Worm (Caenorhabditis elegans) whole organism, L4 larva: ENCODE results near the gene srh-298.

Experiments used
- D1046.2 ChIP-seq: fragments of 200-800 bp; sonication (Bioruptor generic); IDR thresholded peaks from 2 replicates; pipeline ENCODE4 v1.3.6; 2022; ENCODE audit warnings: missing genetic modification characterization, missing compliant biosample characterization
- F10B5.3 ChIP-seq: sonication (generic microtip); optimal IDR thresholded peaks from 2 replicates; lab custom pipeline; 2016; ENCODE audit warnings: mild to moderate bottlenecking, missing genetic modification characterization, missing compliant biosample characterization
- F26F4.8 ChIP-seq: fragments of 200-800 bp; sonication (Bioruptor generic); conservative IDR thresholded peaks from 2 replicates; pipeline ENCODE4 v1.3.6; 2022; ENCODE audit warnings: missing genetic modification characterization, missing compliant biosample characterization
- R02D3.7 ChIP-seq: fragments of 150-350 bp; sonication (generic microtip); optimal IDR thresholded peaks from 3 replicates; lab custom pipeline; 2014; ENCODE audit warnings: missing biosample characterization, missing genetic modification characterization
- Y48G9A.11 ChIP-seq: fragments of 200-800 bp; sonication (Bioruptor generic); IDR thresholded peaks from 2 replicates; pipeline ENCODE4 v1.3.6; 2022; ENCODE audit warnings: missing genetic modification reagents, missing genetic modification characterization, missing compliant biosample characterization
- Y5F2A.4 ChIP-seq: fragments of 200-800 bp; sonication (Bioruptor generic); optimal IDR thresholded peaks from 2 replicates; lab custom pipeline; 2018; ENCODE audit warnings: mild to moderate bottlenecking, missing genetic modification characterization, missing compliant biosample characterization
- Y75B8A.6 ChIP-seq: fragments of 200-800 bp; sonication (Bioruptor generic); IDR thresholded peaks from 2 replicates; pipeline ENCODE4 v1.3.6; 2022; ENCODE audit warnings: missing genetic modification reagents, missing genetic modification characterization, missing compliant biosample characterization
- ZK546.5 ChIP-seq, 2 experiments: sonication (generic microtip); optimal IDR thresholded peaks; 2 replicates each; lab custom pipeline; 2017; ENCODE audit warnings: missing biosample characterization in 2 of 2, missing genetic modification characterization in 2 of 2
- aha-1 ChIP-seq: fragments of 150-350 bp; peaks from one replicate; lab custom pipeline; 2014; ENCODE audit warnings: missing biosample characterization, missing genetic modification characterization
- aly-2 ChIP-seq: sonication (generic microtip); optimal IDR thresholded peaks from 2 replicates; lab custom pipeline; 2018; ENCODE audit warnings: missing biosample characterization, missing genetic modification characterization
- ceh-20 ChIP-seq: fragments of 200-800 bp; sonication (Bioruptor generic); IDR thresholded peaks from 2 replicates; pipeline ENCODE4 v1.3.6; 2022; ENCODE audit warnings: missing genetic modification reagents, missing genetic modification characterization, missing compliant biosample characterization
- ceh-62 ChIP-seq: sonication (generic microtip); optimal IDR thresholded peaks from 2 replicates; lab custom pipeline; 2017; ENCODE audit warnings: missing biosample characterization, missing genetic modification characterization
- ceh-82 ChIP-seq: sonication (generic microtip); optimal IDR thresholded peaks from 2 replicates; lab custom pipeline; 2017; ENCODE audit warnings: missing biosample characterization, missing genetic modification characterization
- ctbp-1 ChIP-seq: fragments of 200-800 bp; sonication (Bioruptor generic); IDR thresholded peaks from 2 replicates; pipeline ENCODE4 v1.3.6; 2022; ENCODE audit warnings: missing genetic modification reagents, missing genetic modification characterization, missing compliant biosample characterization
- daf-12 ChIP-seq: fragments of 150-350 bp; optimal IDR thresholded peaks from 2 replicates; lab custom pipeline; 2014; ENCODE audit warnings: missing biosample characterization, missing genetic modification reagents, missing genetic modification characterization
- dmd-6 ChIP-seq: fragments of 200-800 bp; sonication (Bioruptor generic); IDR thresholded peaks from 2 replicates; pipeline ENCODE4 v1.3.6; 2022; ENCODE audit warnings: missing genetic modification reagents, missing genetic modification characterization, missing compliant biosample characterization
- dpl-1 ChIP-seq: fragments of 150-350 bp; optimal IDR thresholded peaks from 2 replicates; lab custom pipeline; 2014; ENCODE audit warnings: missing biosample characterization, missing genetic modification reagents, missing genetic modification characterization
- egl-27 ChIP-seq: sonication (generic microtip); optimal IDR thresholded peaks from 3 replicates; lab custom pipeline; 2017; ENCODE audit warnings: missing biosample characterization, missing genetic modification reagents, missing genetic modification characterization
- egl-43 ChIP-seq: fragments of 200-800 bp; sonication (Bioruptor generic); IDR thresholded peaks from 2 replicates; pipeline ENCODE4 v1.3.6; 2022; ENCODE audit warnings: missing genetic modification reagents, missing genetic modification characterization, missing compliant biosample characterization
- fkh-10 ChIP-seq: fragments of 150-350 bp; optimal IDR thresholded peaks from 2 replicates; lab custom pipeline; 2014; ENCODE audit warnings: missing biosample characterization, missing genetic modification reagents, missing genetic modification characterization
- fos-1 ChIP-seq: fragments of 150-350 bp; optimal IDR thresholded peaks from 2 replicates; lab custom pipeline; 2014; ENCODE audit warnings: missing biosample characterization, missing genetic modification characterization
- gei-8 ChIP-seq: fragments of 200-800 bp; sonication (Bioruptor generic); optimal IDR thresholded peaks from 2 replicates; lab custom pipeline; 2018; ENCODE audit warnings: mild to moderate bottlenecking, missing genetic modification characterization, missing compliant biosample characterization
- jun-1 ChIP-seq: fragments of 150-350 bp; optimal IDR thresholded peaks from 2 replicates; lab custom pipeline; 2014; ENCODE audit warnings: missing biosample characterization, missing genetic modification reagents, missing genetic modification characterization
- lim-7 ChIP-seq: fragments of 200-800 bp; sonication (Bioruptor generic); IDR thresholded peaks from 2 replicates; pipeline ENCODE4 v1.3.6; 2022; ENCODE audit warnings: missing genetic modification characterization, missing compliant biosample characterization
- lin-29 ChIP-seq: fragments of 200-800 bp; sonication (Bioruptor generic); IDR thresholded peaks from 2 replicates; pipeline ENCODE4 v1.3.6; 2022; ENCODE audit warnings: missing genetic modification reagents, missing genetic modification characterization, missing compliant biosample characterization
- madf-5 ChIP-seq, 2 experiments: fragments of 200-800 bp; sonication (Bioruptor generic); IDR thresholded peaks; 2 replicates each; pipeline ENCODE4 v1.3.6; 2022; ENCODE audit warnings: missing compliant biosample characterization in 2 of 2, missing genetic modification characterization in 2 of 2
- mdl-1 ChIP-seq, 2 experiments: fragments of 150-350 bp in 1 of 2; sonication (generic microtip) in 1 of 2; optimal IDR thresholded peaks; 2 replicates each; lab custom pipeline; 2014 to 2017; ENCODE audit warnings: missing biosample characterization in 2 of 2, missing genetic modification characterization in 2 of 2
- mdt-29 ChIP-seq: fragments of 200-800 bp; sonication (Bioruptor generic); IDR thresholded peaks from 2 replicates; pipeline ENCODE4 v1.3.6; 2022; ENCODE audit warnings: missing genetic modification reagents, missing genetic modification characterization, missing compliant biosample characterization
- mep-1 ChIP-seq: fragments of 150-350 bp; sonication (generic microtip); optimal IDR thresholded peaks from 3 replicates; lab custom pipeline; 2014; ENCODE audit warnings: missing biosample characterization, missing genetic modification characterization
- mes-2 ChIP-seq: sonication (generic microtip); optimal IDR thresholded peaks from 2 replicates; lab custom pipeline; 2016; ENCODE audit warnings: missing genotype, mild to moderate bottlenecking, missing genetic modification characterization, missing compliant biosample characterization; ENCODE audit not compliant: poor library complexity, severe bottlenecking
- mxl-2 ChIP-seq: fragments of 200-800 bp; sonication (Bioruptor generic); conservative IDR thresholded peaks from 2 replicates; pipeline ENCODE4 v1.3.6; 2022; ENCODE audit warnings: missing genetic modification reagents, missing genetic modification characterization, missing compliant biosample characterization
- nhr-102 ChIP-seq: sonication (generic microtip); optimal IDR thresholded peaks from 2 replicates; lab custom pipeline; 2016; ENCODE audit warnings: mild to moderate bottlenecking, missing genetic modification characterization, moderate library complexity, missing compliant biosample characterization
- nhr-111 ChIP-seq: fragments of 200-800 bp; sonication (Bioruptor generic); optimal IDR thresholded peaks from 2 replicates; lab custom pipeline; 2018; ENCODE audit warnings: mild to moderate bottlenecking, missing genetic modification characterization, missing compliant biosample characterization
- nhr-237 ChIP-seq: sonication (generic microtip); optimal IDR thresholded peaks from 2 replicates; lab custom pipeline; 2017; ENCODE audit warnings: missing biosample characterization, missing genetic modification characterization
- nhr-42 ChIP-seq: fragments of 200-800 bp; sonication (Bioruptor generic); IDR thresholded peaks from 2 replicates; pipeline ENCODE4 v1.3.6; 2022; ENCODE audit warnings: missing genetic modification characterization, missing compliant biosample characterization
- nhr-48 ChIP-seq: sonication (generic microtip); optimal IDR thresholded peaks from 2 replicates; lab custom pipeline; 2016; ENCODE audit warnings: mild to moderate bottlenecking, missing genetic modification characterization, missing compliant biosample characterization
- php-3 ChIP-seq: fragments of 200-800 bp; sonication (Bioruptor generic); IDR thresholded peaks from 2 replicates; pipeline ENCODE4 v1.3.6; 2022; ENCODE audit warnings: missing genetic modification reagents, missing genetic modification characterization, missing compliant biosample characterization
- snpc-4 ChIP-seq: fragments of 150-350 bp; optimal IDR thresholded peaks from 2 replicates; lab custom pipeline; 2014; ENCODE audit warnings: missing biosample characterization, missing genetic modification characterization
- spr-3 ChIP-seq: fragments of 200-800 bp; sonication (Bioruptor generic); optimal IDR thresholded peaks from 2 replicates; lab custom pipeline; 2018; ENCODE audit warnings: mild to moderate bottlenecking, missing genetic modification characterization, missing compliant biosample characterization
- unc-130 ChIP-seq: sonication (generic microtip); optimal IDR thresholded peaks from 2 replicates; lab custom pipeline; 2016; ENCODE audit warnings: missing genetic modification reagents, missing genetic modification characterization, missing compliant biosample characterization
- unc-62 ChIP-seq, 3 experiments: fragments of 150-350 bp in 1 of 3; sonication (generic microtip); optimal IDR thresholded peaks in 2 of 3; peaks in 1 of 3; 1 replicate in 1 of 3; 2 replicates in 2 of 3; lab custom pipeline; 2014 to 2017; ENCODE audit warnings: missing biosample characterization in 3 of 3, missing genetic modification characterization in 3 of 3, missing genetic modification reagents in 3 of 3, missing genotype in 1 of 3
- zfp-3 ChIP-seq: fragments of 200-800 bp; sonication (Bioruptor generic); conservative IDR thresholded peaks from 2 replicates; pipeline ENCODE4 v1.3.6; 2022; ENCODE audit warnings: missing genetic modification reagents, missing genetic modification characterization, missing compliant biosample characterization

The srh-298 gene

ce11 chrV:17831350-17831749 is 12.7 kb downstream of the srh-298 start, which contains the start of gene srh-303:
srh-303 (plus strand) TSS chrV:17831650.
- no peak for TF ChIP-seq egl-43 (GFP tag; lab: Robert Waterston, UW)
- no peak for TF ChIP-seq nhr-42 (GFP tag; lab: Robert Waterston, UW)
- no peak for TF ChIP-seq Y75B8A.6
- no peak for TF ChIP-seq gei-8 (GFP tag; lab: Kevin White, UChicago)
- TF ChIP-seq ceh-62 (tag; lab: Kevin White, UChicago), result no peak
- no peak for TF ChIP-seq nhr-111
- TF ChIP-seq egl-27 (tag; lab: Kevin White, UChicago), result no peak
- no peak for TF ChIP-seq R02D3.7
- no peak for TF ChIP-seq mxl-2 (GFP tag; lab: Robert Waterston, UW)

- no peak for TF ChIP-seq mdt-29
- no peak for TF ChIP-seq nhr-237
- no peak for TF ChIP-seq aly-2 (tag; lab: Kevin White, UChicago)
- TF ChIP-seq nhr-42 (GFP tag; lab: Robert Waterston, UW), result no peak
- TF ChIP-seq fkh-10, result no peak
- no peak for TF ChIP-seq mes-2 (tag; lab: Kevin White, UChicago)
- no peak for TF ChIP-seq gei-8 (GFP tag; lab: Kevin White, UChicago)
- no peak for TF ChIP-seq nhr-102 (tag; lab: Kevin White, UChicago)
- TF ChIP-seq dmd-6, result no peak
- TF ChIP-seq D1046.2 (GFP tag; lab: Robert Waterston, UW), result no peak
- TF ChIP-seq Y48G9A.11 (GFP tag; lab: Robert Waterston, UW), result no peak
- TF ChIP-seq F26F4.8 (GFP tag; lab: Robert Waterston, UW), result no peak
- no peak for TF ChIP-seq F10B5.3
Measured at ce11 chrV:17844106-17844505, 25.4 kb downstream of the srh-298 start, which contains the start of gene srh-286. srh-286 (minus strand) TSS chrV:17844206.

DNA sequence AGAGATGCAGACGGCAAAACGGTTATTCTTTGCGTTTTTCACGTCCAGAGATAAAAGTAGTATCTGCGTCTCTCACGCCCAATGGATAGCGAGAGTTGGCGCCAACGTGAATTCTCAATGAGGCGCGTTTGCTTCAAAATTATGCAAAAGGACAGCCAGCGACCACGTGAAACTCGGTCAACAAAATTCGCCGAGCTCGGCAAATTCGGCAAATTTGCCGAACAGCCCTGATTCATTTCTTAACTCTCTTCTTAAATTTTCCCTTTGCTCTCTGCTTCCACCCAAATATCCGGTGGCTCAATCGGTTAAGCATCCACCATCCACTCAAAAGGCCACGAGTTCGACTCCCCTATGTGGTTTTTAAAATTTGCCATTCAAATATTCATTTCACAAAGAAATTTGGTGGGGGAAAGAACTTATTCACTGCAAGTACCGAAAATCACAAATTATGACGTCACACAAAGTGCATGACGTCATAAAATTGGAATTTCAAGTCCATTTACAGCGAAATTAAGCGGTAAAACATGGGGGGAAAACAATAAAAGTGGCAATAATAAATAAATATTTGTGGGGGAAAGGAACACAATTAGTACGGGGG is 26.8 kb downstream of the srh-298 start:
- TF ChIP-seq unc-130 (GFP tag; lab: Kevin White, UChicago), result no peak
- no peak for TF ChIP-seq nhr-48
- TF ChIP-seq dpl-1, result no peak
- TF ChIP-seq fkh-10, result no peak
- TF ChIP-seq mxl-2 (GFP tag; lab: Robert Waterston, UW), result no peak
- no peak for TF ChIP-seq D1046.2 (GFP tag; lab: Robert Waterston, UW)
- no peak for TF ChIP-seq Y5F2A.4
- no peak for TF ChIP-seq ceh-82 (tag; lab: Kevin White, UChicago)
- TF ChIP-seq zfp-3, result no peak
- no peak for TF ChIP-seq Y48G9A.11 (GFP tag; lab: Robert Waterston, UW)
- TF ChIP-seq mep-1 (tag; lab: Kevin White, UChicago), result no peak
- no peak for TF ChIP-seq nhr-237
- TF ChIP-seq egl-43 (GFP tag; lab: Robert Waterston, UW), result no peak
- TF ChIP-seq jun-1 (tag; lab: Kevin White, UChicago), result no peak
- TF ChIP-seq ctbp-1 (GFP tag; lab: Robert Waterston, UW), result no peak

DNA sequence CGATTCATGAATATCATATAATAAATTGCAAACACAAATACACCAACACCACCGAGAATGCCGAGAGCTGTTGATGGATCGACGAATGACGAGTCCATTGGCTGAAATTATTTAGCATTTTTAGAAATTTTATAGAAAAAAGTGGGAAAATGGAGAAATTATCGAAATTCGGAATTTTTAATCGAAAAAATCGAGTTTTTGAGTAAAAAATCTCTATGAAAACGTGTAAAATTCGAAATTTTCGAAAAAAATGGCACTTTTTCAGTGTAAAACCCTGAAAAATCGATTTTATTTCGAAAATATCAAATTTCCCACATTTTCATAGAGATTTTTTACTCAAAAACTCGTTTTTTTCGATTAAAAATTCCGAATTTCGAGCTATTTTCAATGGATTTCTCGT is 37.2 kb downstream of the srh-298 start, which contains the start of gene tcc-1:
TSS of gene tcc-1 (minus strand) at position 101 of the 400 bp plus-strand sequence.
- TF ChIP-seq snpc-4 (tag; lab: Kevin White, UChicago), result no peak
- no peak for TF ChIP-seq ZK546.5 (tag; optimal IDR thresholded peaks at IDR 0.05; lab: Kevin White, UChicago)
- TF ChIP-seq unc-130 (GFP tag; lab: Kevin White, UChicago), result no peak
- TF ChIP-seq madf-5 (GFP tag; IDR thresholded peaks at IDR 0.05; lab: Robert Waterston, UW), result no peak
- TF ChIP-seq spr-3 (GFP tag; lab: Kevin White, UChicago), result no peak
- TF ChIP-seq php-3, result no peak
- TF ChIP-seq daf-12 (tag; lab: Kevin White, UChicago), result no peak
- no peak for TF ChIP-seq jun-1 (tag; lab: Kevin White, UChicago)
- no peak for TF ChIP-seq lim-7
- TF ChIP-seq ceh-20, result no peak
- TF ChIP-seq dpl-1, result no peak
- TF ChIP-seq mdl-1 (tag; optimal IDR thresholded peaks at IDR 0.05; lab: Kevin White, UChicago), result no peak
- TF ChIP-seq unc-62 (GFP tag; optimal IDR thresholded peaks at IDR 0.05 in 1 of 2; lab: Kevin White, UChicago), result no peak
- no peak for TF ChIP-seq unc-62 (tag; optimal IDR thresholded peaks at IDR 0.05; lab: Kevin White, UChicago)
- no peak for TF ChIP-seq gei-8 (GFP tag; lab: Kevin White, UChicago)
- TF ChIP-seq mdt-29, result no peak
- TF ChIP-seq lin-29 (GFP tag; lab: Robert Waterston, UW), result no peak
- TF ChIP-seq fos-1 (tag; lab: Kevin White, UChicago), result no peak
- no peak for TF ChIP-seq aha-1
- TF ChIP-seq ceh-62 (tag; lab: Kevin White, UChicago), result no peak
- TF ChIP-seq mep-1 (tag; lab: Kevin White, UChicago), result no peak
- TF ChIP-seq, all 104 proteins: peak for 0
